Fruit fly (Drosophila melanogaster) whole organism, pupa: ENCODE data around the gene CG17177.

Experiments
- CG14655 ChIP-seq: fragments of 200-800 bp; sonication (Bioruptor generic); optimal IDR thresholded peaks from 3 replicates; lab custom pipeline; 2017; ENCODE audit warnings: mild to moderate bottlenecking, missing biosample characterization, missing genetic modification reagents, missing genetic modification characterization
- CG8301 ChIP-seq: fragments of 200-800 bp; sonication (Bioruptor generic); optimal IDR thresholded peaks from 2 replicates; lab custom pipeline; 2018; ENCODE audit warnings: missing biosample characterization, mild to moderate bottlenecking, missing genetic modification characterization
- EcR ChIP-seq: fragments of 200-800 bp; sonication (Bioruptor generic); optimal IDR thresholded peaks from 3 replicates; lab custom pipeline; 2019; ENCODE audit warnings: missing biosample characterization, missing genetic modification characterization, mild to moderate bottlenecking, moderate library complexity, missing genetic modification reagents
- Pif1A ChIP-seq: fragments of 200-800 bp; sonication (Bioruptor generic); optimal IDR thresholded peaks from 3 replicates; lab custom pipeline; 2016; ENCODE audit warnings: missing biosample characterization, missing genetic modification characterization
- gl ChIP-seq: fragments of 200-800 bp; sonication (Bioruptor generic); optimal IDR thresholded peaks from 2 replicates; lab custom pipeline; 2018; ENCODE audit warnings: missing biosample characterization, mild to moderate bottlenecking, missing genetic modification characterization

DNA sequence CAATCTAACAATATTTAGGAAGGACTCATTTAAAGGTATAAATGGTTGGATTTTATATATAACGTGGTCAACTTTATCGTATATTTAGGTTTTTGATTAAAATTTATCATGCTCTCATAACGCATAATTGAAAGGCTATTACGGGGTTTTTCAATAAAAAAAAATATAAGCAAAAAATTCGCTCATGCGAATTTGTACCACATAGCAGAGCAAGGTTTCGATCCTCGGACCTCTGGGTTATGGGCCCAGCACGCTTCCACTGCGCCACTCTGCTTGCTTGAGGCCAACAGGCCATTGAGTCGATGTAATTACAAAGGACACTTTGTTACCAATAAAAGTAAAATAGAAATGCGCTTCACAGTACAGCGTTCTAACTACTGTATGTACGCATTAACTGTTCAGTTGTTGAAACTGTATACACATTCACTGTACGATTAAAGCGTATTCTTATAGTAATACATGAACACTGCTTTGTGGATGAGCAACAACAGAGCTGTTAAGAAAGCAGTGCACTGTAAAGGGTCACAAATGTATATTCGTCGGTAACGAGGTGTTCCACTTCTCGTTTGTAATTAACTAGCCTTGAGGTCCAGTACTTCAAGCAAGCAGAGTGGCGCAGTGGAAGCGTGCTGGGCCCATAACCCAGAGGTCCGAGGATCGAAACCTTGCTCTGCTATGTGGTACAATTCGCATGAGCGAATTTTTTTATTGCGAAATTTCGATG lies 27.6 kb downstream of the CG17177 start:
- TF ChIP-seq CG8301 (tag; lab: Kevin White, UChicago) (no peak), gl (tag; lab: Kevin White, UChicago) (no peak), EcR (GFP tag; lab: Kevin White, UChicago) (no peak), Pif1A (no peak), CG14655 (GFP tag; lab: Kevin White, UChicago) (no peak)
